Worm (Caenorhabditis elegans) whole organism, young adult: ENCODE data around the gene gtl-2.

Experiments
- F49E8.2 ChIP-seq: sonication (generic microtip); optimal IDR thresholded peaks from 3 replicates; lab custom pipeline; 2017; ENCODE audit warnings: missing genetic modification characterization, mild to moderate bottlenecking, missing compliant biosample characterization, antibody characterized with exemption, moderate library complexity; ENCODE audit not compliant: insufficient read depth
- ama-1 ChIP-seq, 3 experiments: fragments of 150-350 bp in 1 of 3; sonication (generic microtip) in 2 of 3; optimal IDR thresholded peaks; 2 replicates each; lab custom pipeline; 2014 to 2018; ENCODE audit warnings: missing biosample characterization in 2 of 3, missing genetic modification characterization in 2 of 3, missing genetic modification reagents in 2 of 3
- nfya-1 ChIP-seq: sonication (generic microtip); optimal IDR thresholded peaks from 2 replicates; lab custom pipeline; 2017; ENCODE audit warnings: antibody characterized with exemption, missing compliant biosample characterization, missing genetic modification characterization, borderline replicate concordance; ENCODE audit not compliant: insufficient read depth
- nhr-90 ChIP-seq: sonication (generic microtip); optimal IDR thresholded peaks from 2 replicates; lab custom pipeline; 2016; ENCODE audit warnings: missing genotype, mild to moderate bottlenecking, missing genetic modification characterization, missing compliant biosample characterization
- sea-2 ChIP-seq: fragments of 200-800 bp; sonication (Bioruptor generic); IDR thresholded peaks from 2 replicates; pipeline ENCODE4 v1.3.6; 2022; ENCODE audit warnings: missing genetic modification characterization, missing compliant biosample characterization

- TF ChIP-seq nfya-1 (tag; lab: Kevin White, UChicago) (no peak), ama-1 (optimal IDR thresholded peaks at IDR 0.05; lab: Kevin White, UChicago) (no peak), ama-1 (GFP tag; optimal IDR thresholded peaks at IDR 0.05; lab: Kevin White, UChicago) (no peak), sea-2 (no peak), nhr-90 (no peak), F49E8.2 (no peak)
These were observed 25.8 kb upstream of the gtl-2 start for ce11 chrIV:11247434-11247833.
